Fruit fly (Drosophila melanogaster) whole organism, prepupa: ENCODE data around the gene Or33a.

Source experiments
- CG11294 ChIP-seq: fragments of 200-800 bp; sonication (Bioruptor generic); IDR thresholded peaks from 2 replicates; pipeline ENCODE4 v1.3.6; 2022; ENCODE audit warnings: missing biosample characterization, missing genetic modification characterization
- OdsH ChIP-seq: fragments of 200-800 bp; sonication (Bioruptor generic); optimal IDR thresholded peaks from 3 replicates; lab custom pipeline; 2016; ENCODE audit warnings: missing biosample characterization, missing genetic modification characterization

dm6 chr2L:11940620-11941019 is 6.3 kb downstream of the Or33a start:
- TF ChIP-seq CG11294 (GFP tag; lab: Robert Waterston, UW) (no peak), OdsH (GFP tag; lab: Kevin White, UChicago) (no peak)
